Worm (Caenorhabditis elegans) whole organism, L4/young adult: ENCODE data around the gene F09C6.15.

Source experiments
- W03F9.2 ChIP-seq: fragments of 150-350 bp; optimal IDR thresholded peaks from 2 replicates; lab custom pipeline; 2014; ENCODE audit warnings: missing biosample characterization, missing genetic modification characterization
- dao-5 ChIP-seq: sonication (generic microtip); optimal IDR thresholded peaks from 2 replicates; lab custom pipeline; 2016; ENCODE audit warnings: missing genotype, missing genetic modification characterization, moderate library complexity, missing compliant biosample characterization
- him-1 ChIP-seq: sonication (generic microtip); optimal IDR thresholded peaks from 2 replicates; lab custom pipeline; 2016; ENCODE audit warnings: missing genotype, missing genetic modification reagents, missing genetic modification characterization, missing compliant biosample characterization

DNA sequence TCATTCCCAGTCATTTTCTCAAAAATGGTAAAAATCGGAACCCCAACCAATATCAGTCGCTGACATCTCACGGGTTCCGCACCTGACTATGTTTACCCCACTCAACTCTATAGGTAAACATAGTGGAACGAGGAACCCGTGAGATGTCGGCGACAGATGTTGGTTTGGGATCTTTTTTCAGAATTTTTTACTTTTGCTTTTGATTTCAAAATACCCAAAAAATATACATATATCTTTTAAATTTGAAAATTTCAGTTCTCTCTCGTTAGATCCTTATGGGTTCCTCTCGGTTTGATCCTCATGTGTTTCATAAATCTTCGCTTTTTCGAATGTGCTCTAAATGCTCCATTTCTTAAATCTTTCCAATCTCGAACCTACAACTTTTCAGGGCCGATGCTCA lies 19.9 kb upstream of the F09C6.15 start, which contains the start of gene srw-23:
- TF ChIP-seq him-1 (tag; lab: Kevin White, UChicago) (no peak), W03F9.2 (tag; lab: Kevin White, UChicago) (no peak), dao-5 (tag; lab: Kevin White, UChicago) (no peak)
